Fruit fly (Drosophila melanogaster) whole organism, embryonic: ENCODE measurements around the gene Ctl1.

Source experiments
- BEAF-32 ChIP-seq: fragments of 200-800 bp; sonication (Bioruptor generic); optimal IDR thresholded peaks from 3 replicates; lab custom pipeline; 2017; ENCODE audit warnings: missing biosample characterization, missing genetic modification characterization, mild to moderate bottlenecking, moderate library complexity, missing genetic modification reagents
- C15 ChIP-seq: fragments of 200-800 bp; sonication (Bioruptor generic); IDR thresholded peaks from 3 replicates; pipeline ENCODE4 v1.3.6; 2022; ENCODE audit warnings: missing biosample characterization, missing genetic modification characterization
- CG10267 ChIP-seq: fragments of 200-800 bp; sonication (Bioruptor generic); optimal IDR thresholded peaks from 2 replicates; lab custom pipeline; 2018; ENCODE audit warnings: missing biosample characterization, mild to moderate bottlenecking, missing genetic modification characterization, moderate library complexity
- CG11560 ChIP-seq: fragments of 200-800 bp; sonication (Bioruptor generic); IDR thresholded peaks from 3 replicates; pipeline ENCODE4 v1.3.6; 2022; ENCODE audit warnings: missing biosample characterization, missing genetic modification characterization
- CG12659 ChIP-seq: fragments of 200-800 bp; sonication (Bioruptor generic); optimal IDR thresholded peaks from 3 replicates; lab custom pipeline; 2017; ENCODE audit warnings: mild to moderate bottlenecking, missing biosample characterization, missing genetic modification reagents, missing genetic modification characterization
- CG12769 ChIP-seq: fragments of 200-800 bp; sonication (Bioruptor generic); optimal IDR thresholded peaks from 2 replicates; lab custom pipeline; 2019; ENCODE audit warnings: missing biosample characterization, mild to moderate bottlenecking, missing genetic modification characterization, moderate library complexity
- CG13296 ChIP-seq: fragments of 200-800 bp; sonication (Bioruptor generic); optimal IDR thresholded peaks from 3 replicates; lab custom pipeline; 2018; ENCODE audit warnings: missing biosample characterization, mild to moderate bottlenecking, missing genetic modification characterization
- CG13894 ChIP-seq: fragments of 200-800 bp; sonication (Bioruptor generic); optimal IDR thresholded peaks from 3 replicates; lab custom pipeline; 2018; ENCODE audit warnings: missing biosample characterization, mild to moderate bottlenecking, missing genetic modification characterization, moderate library complexity
- CG14441 ChIP-seq: fragments of 200-800 bp; sonication (Bioruptor generic); IDR thresholded peaks from 2 replicates; pipeline ENCODE4 v1.3.6; 2022; ENCODE audit warnings: missing biosample characterization, missing genetic modification characterization
- CG14710 ChIP-seq: fragments of 200-800 bp; sonication (Bioruptor generic); optimal IDR thresholded peaks from 3 replicates; lab custom pipeline; 2019; ENCODE audit warnings: missing biosample characterization, mild to moderate bottlenecking, missing genetic modification characterization, moderate library complexity
- CG15011 ChIP-seq: fragments of 200-800 bp; sonication (Bioruptor generic); optimal IDR thresholded peaks from 3 replicates; lab custom pipeline; 2018; ENCODE audit warnings: missing biosample characterization, mild to moderate bottlenecking, missing genetic modification characterization
- CG15514 ChIP-seq: fragments of 200-800 bp; sonication (Bioruptor generic); optimal IDR thresholded peaks from 3 replicates; lab custom pipeline; 2017; ENCODE audit warnings: missing biosample characterization, missing genetic modification characterization, mild to moderate bottlenecking, moderate library complexity, missing genetic modification reagents
- CG16863 ChIP-seq: fragments of 200-800 bp; sonication (Bioruptor generic); optimal IDR thresholded peaks from 3 replicates; lab custom pipeline; 2016; ENCODE audit warnings: missing biosample characterization, missing genetic modification characterization
- CG17802 ChIP-seq: fragments of 200-800 bp; sonication (Bioruptor generic); optimal IDR thresholded peaks from 2 replicates; lab custom pipeline; 2018; ENCODE audit warnings: missing biosample characterization, mild to moderate bottlenecking, missing genetic modification characterization, moderate library complexity
- CG2116 ChIP-seq: fragments of 200-800 bp; sonication (Bioruptor generic); optimal IDR thresholded peaks from 3 replicates; lab custom pipeline; 2018; ENCODE audit warnings: missing biosample characterization, mild to moderate bottlenecking, missing genetic modification characterization
- CG2875 ChIP-seq: fragments of 200-800 bp; sonication (Bioruptor generic); optimal IDR thresholded peaks from 2 replicates; lab custom pipeline; 2017; ENCODE audit warnings: missing biosample characterization, mild to moderate bottlenecking, missing genetic modification characterization, missing genetic modification reagents
- CG34422 ChIP-seq: fragments of 200-800 bp; sonication (Bioruptor generic); IDR thresholded peaks from 3 replicates; pipeline ENCODE4 v1.3.6; 2022; ENCODE audit warnings: missing biosample characterization, missing genetic modification characterization
- CG4282 ChIP-seq: fragments of 200-800 bp; sonication (Bioruptor generic); optimal IDR thresholded peaks from 2 replicates; lab custom pipeline; 2016; ENCODE audit warnings: missing biosample characterization, missing genetic modification characterization
- CG6765 ChIP-seq: fragments of 200-800 bp; sonication (Bioruptor generic); optimal IDR thresholded peaks from 3 replicates; lab custom pipeline; 2017; ENCODE audit warnings: missing biosample characterization, mild to moderate bottlenecking, missing genetic modification characterization
- CG9797 ChIP-seq: fragments of 200-800 bp; sonication (Bioruptor generic); optimal IDR thresholded peaks from 3 replicates; lab custom pipeline; 2018; ENCODE audit warnings: missing biosample characterization, mild to moderate bottlenecking, missing genetic modification characterization
- D19B ChIP-seq: fragments of 200-800 bp; sonication (Bioruptor generic); optimal IDR thresholded peaks from 2 replicates; lab custom pipeline; 2017; ENCODE audit warnings: missing biosample characterization, mild to moderate bottlenecking, missing genetic modification characterization
- E2f2 ChIP-seq: fragments of 200-800 bp; sonication (Bioruptor generic); IDR thresholded peaks from 2 replicates; pipeline ENCODE4 v1.3.6; 2022; ENCODE audit warnings: missing biosample characterization, missing genetic modification characterization
- Elba2 ChIP-seq: fragments of 200-800 bp; sonication (Bioruptor generic); optimal IDR thresholded peaks from 3 replicates; lab custom pipeline; 2016; ENCODE audit warnings: missing biosample characterization, missing genetic modification characterization
- HLH3B ChIP-seq: fragments of 200-800 bp; sonication (Bioruptor generic); IDR thresholded peaks from 2 replicates; pipeline ENCODE4 v1.3.6; 2022; ENCODE audit warnings: missing biosample characterization, missing genetic modification characterization
- HLHmδ ChIP-seq: fragments of 200-800 bp; sonication (Bioruptor generic); optimal IDR thresholded peaks from 2 replicates; lab custom pipeline; 2018; ENCODE audit warnings: missing biosample characterization, mild to moderate bottlenecking, missing genetic modification characterization, moderate library complexity
- Hr39 ChIP-seq: fragments of >200 bp; optimal IDR thresholded peaks from 2 replicates; lab custom pipeline; 2017
- Lhr ChIP-seq: fragments of 200-800 bp; sonication (Bioruptor generic); optimal IDR thresholded peaks from 3 replicates; lab custom pipeline; 2017; ENCODE audit warnings: mild to moderate bottlenecking, missing biosample characterization, missing genetic modification reagents, missing genetic modification characterization
- MBD-R2 ChIP-seq: fragments of 200-800 bp; sonication (Bioruptor generic); IDR thresholded peaks from 2 replicates; pipeline ENCODE4 v1.3.6; 2022; ENCODE audit warnings: missing biosample characterization, missing genetic modification characterization
- Med ChIP-seq: fragments of 200-800 bp; sonication (Bioruptor generic); peaks from one replicate; lab custom pipeline; 2016; ENCODE audit warnings: missing biosample characterization, missing genetic modification characterization, mild to moderate bottlenecking, inconsistent platforms, moderate library complexity
- Sin3A ChIP-seq: fragments of >200 bp; optimal IDR thresholded peaks from 2 replicates; lab custom pipeline; 2018
- Stat92E ChIP-seq, 3 experiments: fragments of >200 bp in 2 of 3; fragments of 200-800 bp in 1 of 3; sonication (Bioruptor generic) in 1 of 3; optimal IDR thresholded peaks; 2 replicates each; lab custom pipeline; 2017 to 2019; ENCODE audit warnings: missing biosample characterization in 3 of 3, missing genetic modification characterization in 3 of 3, mild to moderate bottlenecking in 1 of 3, moderate library complexity in 1 of 3
- YL-1 ChIP-seq: fragments of 200-800 bp; sonication (Bioruptor generic); optimal IDR thresholded peaks from 3 replicates; lab custom pipeline; 2017; ENCODE audit warnings: missing biosample characterization, mild to moderate bottlenecking, missing genetic modification characterization
- gfzf ChIP-seq: fragments of 200-800 bp; sonication (Bioruptor generic); optimal IDR thresholded peaks from 2 replicates; lab custom pipeline; 2016; ENCODE audit warnings: missing biosample characterization, mild to moderate bottlenecking, missing genetic modification characterization, moderate library complexity
- hb ChIP-seq: fragments of 200-800 bp; sonication (Bioruptor generic); IDR thresholded peaks from 3 replicates; pipeline ENCODE4 v1.3.6; 2022; ENCODE audit warnings: missing biosample characterization, missing genetic modification characterization; ENCODE audit not compliant: partially characterized antibody
- hth ChIP-seq: fragments of >200 bp; optimal IDR thresholded peaks from 2 replicates; lab custom pipeline; 2017; ENCODE audit warnings: inconsistent platforms
- nmo ChIP-seq: fragments of 200-800 bp; sonication (Bioruptor generic); optimal IDR thresholded peaks from 2 replicates; lab custom pipeline; 2018; ENCODE audit warnings: missing biosample characterization, mild to moderate bottlenecking, missing genetic modification characterization, moderate library complexity
- pnt ChIP-seq: fragments of 200-800 bp; sonication (Bioruptor generic); optimal IDR thresholded peaks from 3 replicates; lab custom pipeline; 2016; ENCODE audit warnings: missing biosample characterization, missing genetic modification characterization
- row ChIP-seq: fragments of 200-800 bp; sonication (Bioruptor generic); IDR thresholded peaks from 3 replicates; pipeline ENCODE4 v1.3.6; 2022; ENCODE audit warnings: missing biosample characterization, missing genetic modification characterization
- salm ChIP-seq: fragments of 200-800 bp; sonication (Bioruptor generic); optimal IDR thresholded peaks from 2 replicates; lab custom pipeline; 2018; ENCODE audit warnings: missing biosample characterization, mild to moderate bottlenecking, missing genetic modification characterization
- sens ChIP-seq: fragments of 200-800 bp; sonication (Bioruptor generic); peaks from one replicate; lab custom pipeline; 2016; ENCODE audit warnings: missing biosample characterization, missing genetic modification characterization
- slbo ChIP-seq: fragments of 200-800 bp; sonication (Bioruptor generic); IDR thresholded peaks from 2 replicates; pipeline ENCODE4 v1.3.6; 2022; ENCODE audit warnings: missing biosample characterization, missing genetic modification characterization
- sr ChIP-seq: fragments of 200-800 bp; sonication (Bioruptor generic); IDR thresholded peaks from 3 replicates; pipeline ENCODE4 v1.3.6; 2022; ENCODE audit warnings: missing biosample characterization, missing genetic modification characterization
- stwl ChIP-seq: fragments of 200-800 bp; sonication (Bioruptor generic); optimal IDR thresholded peaks from 3 replicates; lab custom pipeline; 2018; ENCODE audit warnings: missing biosample characterization, mild to moderate bottlenecking, missing genetic modification characterization, moderate library complexity
- trem ChIP-seq: fragments of 200-800 bp; optimal IDR thresholded peaks from 3 replicates; lab custom pipeline; 2019; ENCODE audit warnings: missing biosample characterization, mild to moderate bottlenecking, missing genetic modification characterization, moderate library complexity

Ctl1 gene

dm6 chr3L:4322032-4322617, 44.4 kb downstream of the Ctl1 start, which contains the start of gene CG15014 (continued):
- TF ChIP-seq CG2875 (GFP tag; lab: Kevin White, UChicago), result no peak
- TF ChIP-seq CG6765, result no peak
- TF ChIP-seq CG15514 (GFP tag; lab: Kevin White, UChicago), result no peak
- peak; percentile 85 for TF ChIP-seq gfzf (GFP tag; lab: Kevin White, UChicago)
- peak; percentile 14; the same call in 1 of the 2 replicates for TF ChIP-seq E2f2 (GFP tag; lab: Robert Waterston, UW)
- TF ChIP-seq CG14710 (tag; lab: Kevin White, UChicago), result peak; percentile 23
- TF ChIP-seq trem (tag; lab: Kevin White, UChicago), result peak; percentile 29
- TF ChIP-seq D19B (GFP tag; lab: Kevin White, UChicago), result no peak
- peak; percentile 68 for TF ChIP-seq MBD-R2 (GFP tag; lab: Robert Waterston, UW)
- TF ChIP-seq Elba2, result no peak
- no peak for TF ChIP-seq salm (tag; lab: Kevin White, UChicago)
- TF ChIP-seq CG10267 (tag; lab: Kevin White, UChicago), result peak; percentile 34
- no peak for TF ChIP-seq HLHmδ
- TF ChIP-seq nmo (GFP tag; lab: Kevin White, UChicago), result no peak
- TF ChIP-seq CG34422 (GFP tag; lab: Robert Waterston, UW), result peak; percentile 16; the same call in 1 of the 3 replicates
- TF ChIP-seq hth (lab: Kevin White, UChicago), result no peak
- TF ChIP-seq CG4282, result no peak
- peak; percentile 6 for TF ChIP-seq Lhr (GFP tag; lab: Kevin White, UChicago)
- peak in 1 of 3 experiments; percentile 14 for TF ChIP-seq Stat92E (GFP tag; optimal IDR thresholded peaks at IDR 0.05; lab: Kevin White, UChicago)
- TF ChIP-seq CG17802, result no peak
- TF ChIP-seq CG9797, result peak; percentile 70
- TF ChIP-seq sens (GFP tag; lab: Kevin White, UChicago), result peak; percentile 86
- TF ChIP-seq BEAF-32 (GFP tag; lab: Kevin White, UChicago), result peak; percentile 25
- TF ChIP-seq CG12659 (GFP tag; lab: Kevin White, UChicago), result no peak
- no peak for TF ChIP-seq CG13296
- no peak for TF ChIP-seq CG2116 (GFP tag; lab: Kevin White, UChicago)
- peak; percentile 48 for TF ChIP-seq YL-1
- TF ChIP-seq stwl, result peak; percentile 92
- no peak for TF ChIP-seq CG15011 (GFP tag; lab: Kevin White, UChicago)
- TF ChIP-seq, all 482 proteins: peak for 22

dm6 chr3L:4328048-4328447, 50.3 kb downstream of the Ctl1 start:
- TF ChIP-seq CG13894 (tag; lab: Kevin White, UChicago) (peak; percentile 83), sr (GFP tag; lab: Robert Waterston, UW) (peak; percentile 54; the same call in 2 of the 3 replicates), slbo (0 out of 2 replicates have a peak, but pooled peaks have one; percentile 24), pnt (no peak), HLH3B (GFP tag; lab: Robert Waterston, UW) (0 out of 2 replicates have a peak, but pooled peaks have one; percentile 30), hb (GFP tag; lab: Robert Waterston, UW) (no peak), CG14441 (GFP tag; lab: Robert Waterston, UW) (0 out of 2 replicates have a peak, but pooled peaks have one; percentile 44), C15 (GFP tag; lab: Robert Waterston, UW) (0 out of 3 replicates have a peak, but pooled peaks have one; percentile 19), Sin3A (lab: Kevin White, UChicago) (no peak), Med (GFP tag; lab: Kevin White, UChicago) (peak; percentile 45), CG11560 (tag; lab: Robert Waterston, UW) (0 out of 3 replicates have a peak, but pooled peaks have one; percentile 8), row (GFP tag; lab: Robert Waterston, UW) (peak; percentile 42; the same call in 1 of the 3 replicates), Hr39 (lab: Kevin White, UChicago) (no peak), CG16863 (no peak), CG12769 (tag; lab: Kevin White, UChicago) (peak; percentile 27)
